Fruit fly (Drosophila melanogaster): ENCODE data around the gene CIA30.

DNA sequence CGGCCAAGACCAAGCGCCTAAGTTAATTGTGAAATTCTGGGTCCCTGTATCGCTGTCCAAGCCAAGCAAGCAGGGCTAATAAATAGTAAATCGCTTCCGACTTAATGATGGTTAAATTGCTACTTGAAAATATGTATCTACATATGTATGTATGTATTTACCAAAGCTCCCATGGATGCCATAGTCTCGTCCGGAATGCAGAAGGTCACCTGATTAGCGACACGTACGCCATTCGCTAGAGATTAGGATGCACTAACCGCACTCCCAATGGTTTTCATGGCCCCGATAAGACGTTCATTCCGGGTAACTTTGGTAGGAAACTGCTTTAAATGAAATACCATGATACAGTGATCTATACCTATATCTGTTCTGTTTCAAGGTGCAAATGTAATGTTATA lies 22.0 kb downstream of the CIA30 start:
- TF ChIP-seq insv (optimal IDR thresholded peaks at IDR 0.05) (no peak), psq (optimal IDR thresholded peaks at IDR 0.05) (no peak), h (optimal IDR thresholded peaks at IDR 0.05) (no peak), Myc (optimal IDR thresholded peaks at IDR 0.05) (no peak)

Measured in Kc167 (cell line).